Worm (Caenorhabditis elegans) whole organism, L4 larva: ENCODE data around the gene T19D12.5.

ENCODE experiments used
- R02D3.7 ChIP-seq: fragments of 150-350 bp; sonication (generic microtip); optimal IDR thresholded peaks from 3 replicates; lab custom pipeline; 2014; ENCODE audit warnings: missing biosample characterization, missing genetic modification characterization
- ZK546.5 ChIP-seq, 2 experiments: sonication (generic microtip); optimal IDR thresholded peaks; 2 replicates each; lab custom pipeline; 2017; ENCODE audit warnings: missing biosample characterization in 2 of 2, missing genetic modification characterization in 2 of 2
- hlh-30 ChIP-seq: sonication (generic microtip); optimal IDR thresholded peaks from 2 replicates; lab custom pipeline; 2017; ENCODE audit warnings: antibody characterized with exemption, mild to moderate bottlenecking, missing genetic modification characterization, missing compliant biosample characterization; ENCODE audit not compliant: insufficient read depth
- lin-13 ChIP-seq: fragments of 150-350 bp; optimal IDR thresholded peaks from 2 replicates; lab custom pipeline; 2014; ENCODE audit warnings: missing biosample characterization, missing genetic modification reagents, missing genetic modification characterization
- nhr-28 ChIP-seq: fragments of 150-350 bp; optimal IDR thresholded peaks from 2 replicates; lab custom pipeline; 2014; ENCODE audit warnings: missing biosample characterization, missing genetic modification characterization
- tra-1 ChIP-seq: fragments of 200-800 bp; sonication (Bioruptor generic); IDR thresholded peaks from 2 replicates; pipeline ENCODE4 v1.3.6; 2022; ENCODE audit warnings: missing genetic modification reagents, missing genetic modification characterization, missing compliant biosample characterization
- unc-62 ChIP-seq, 3 experiments: fragments of 150-350 bp in 1 of 3; sonication (generic microtip); optimal IDR thresholded peaks in 2 of 3; peaks in 1 of 3; 1 replicate in 1 of 3; 2 replicates in 2 of 3; lab custom pipeline; 2014 to 2017; ENCODE audit warnings: missing biosample characterization in 3 of 3, missing genetic modification characterization in 3 of 3, missing genetic modification reagents in 3 of 3, missing genotype in 1 of 3
- ztf-11 ChIP-seq: fragments of 150-350 bp; optimal IDR thresholded peaks from 2 replicates; lab custom pipeline; 2014; ENCODE audit warnings: missing biosample characterization, missing genetic modification characterization

DNA sequence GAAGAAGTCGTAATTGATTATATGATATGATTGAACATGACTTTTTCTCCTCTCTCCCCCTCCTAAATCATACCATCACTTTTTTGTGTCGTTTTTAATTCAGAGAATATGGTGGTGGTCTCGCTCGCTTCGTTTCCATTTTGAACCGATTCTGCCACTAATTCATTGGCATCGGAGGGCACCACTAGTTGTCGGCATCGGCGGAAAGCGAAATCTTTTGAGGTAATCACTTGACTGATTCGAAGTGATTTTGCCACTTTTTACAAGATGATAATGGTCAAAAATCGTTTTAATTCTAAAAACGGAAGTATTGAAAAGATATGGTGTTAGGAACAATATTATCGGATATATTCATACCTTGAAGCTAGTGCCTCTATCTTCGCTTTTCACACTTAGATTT lies 19.3 kb downstream of the T19D12.5 start, which contains the start of gene klf-3:
- TF ChIP-seq lin-13 (GFP tag; lab: Kevin White, UChicago): no peak
- no peak for TF ChIP-seq tra-1 (GFP tag; lab: Robert Waterston, UW)
- TF ChIP-seq R02D3.7: no peak
- no peak for TF ChIP-seq unc-62 (GFP tag; optimal IDR thresholded peaks at IDR 0.05 in 1 of 2; lab: Kevin White, UChicago)
- no peak for TF ChIP-seq unc-62 (tag; optimal IDR thresholded peaks at IDR 0.05; lab: Kevin White, UChicago)
- no peak for TF ChIP-seq ZK546.5 (tag; optimal IDR thresholded peaks at IDR 0.05; lab: Kevin White, UChicago)
- no peak for TF ChIP-seq ztf-11 (tag; lab: Kevin White, UChicago)
- no peak for TF ChIP-seq nhr-28
- no peak for TF ChIP-seq hlh-30 (tag; lab: Kevin White, UChicago)
